Fruit fly (Drosophila melanogaster): Measurements from ENCODE around the gene Tim13.

Gene Tim13

dm6 chr3L:11793233-11793800, 19.0 kb upstream of the Tim13 start, which contains the start of the genes twy and CG10907:
TSS of gene twy (minus strand) at chr3L:11793283.
TSS of gene CG10907 (plus strand) at chr3L:11793514.
- TF ChIP-seq CG7101 (tag; optimal IDR thresholded peaks at IDR 0.05) (no peak), Mnt (GFP tag; optimal IDR thresholded peaks at IDR 0.05) (no peak), toe (GFP tag; optimal IDR thresholded peaks at IDR 0.05) (no peak), CG12768 (GFP tag; optimal IDR thresholded peaks at IDR 0.05) (no peak)

dm6 chr3L:11789773-11790172, 15.5 kb upstream of the Tim13 start, which contains the start of gene Pi3K68D:
TSS of gene Pi3K68D (minus strand) at chr3L:11790013.
- peak; percentile 93 for TF ChIP-seq kay (GFP tag; ENCODE audit: borderline replicate concordance)
- no peak for TF ChIP-seq Mnt (GFP tag; optimal IDR thresholded peaks at IDR 0.05)
- peak; percentile 13 for TF ChIP-seq toe (GFP tag; optimal IDR thresholded peaks at IDR 0.05)
- TF ChIP-seq CG11617 (GFP tag; optimal IDR thresholded peaks at IDR 0.05): no peak
- no peak for TF ChIP-seq Crg-1 (GFP tag; optimal IDR thresholded peaks at IDR 0.05)
- TF ChIP-seq CG7101 (tag; optimal IDR thresholded peaks at IDR 0.05): peak; percentile 15
- TF ChIP-seq bab1 (GFP tag; optimal IDR thresholded peaks at IDR 0.05): peak; percentile 36
- TF ChIP-seq CG1620 (GFP tag; optimal IDR thresholded peaks at IDR 0.05): peak; percentile 4
- TF ChIP-seq CG12768 (GFP tag; optimal IDR thresholded peaks at IDR 0.05): no peak

- TF ChIP-seq CG33017 (tag; optimal IDR thresholded peaks at IDR 0.05): no peak
- peak; percentile 99 for TF ChIP-seq cic (GFP tag; optimal IDR thresholded peaks at IDR 0.05)
- TF ChIP-seq pad (GFP tag; optimal IDR thresholded peaks at IDR 0.05): peak; percentile 57
- peak; percentile 11 for TF ChIP-seq tj (GFP tag; optimal IDR thresholded peaks at IDR 0.05)
- TF ChIP-seq CG1620 (GFP tag; optimal IDR thresholded peaks at IDR 0.05): no peak
- peak; percentile 17 for TF ChIP-seq Mnt (GFP tag; optimal IDR thresholded peaks at IDR 0.05)
- peak; percentile 90 for TF ChIP-seq kay (GFP tag; ENCODE audit: borderline replicate concordance)
- TF ChIP-seq CG12768 (GFP tag; optimal IDR thresholded peaks at IDR 0.05): no peak
- TF ChIP-seq cnc (optimal IDR thresholded peaks at IDR 0.05): no peak
- TF ChIP-seq CG7101 (tag; optimal IDR thresholded peaks at IDR 0.05): no peak
- no peak for TF ChIP-seq CG5204 (GFP tag; optimal IDR thresholded peaks at IDR 0.05)
- no peak for TF ChIP-seq Hr96 (GFP tag; optimal IDR thresholded peaks at IDR 0.05)
- TF ChIP-seq Clk (GFP tag; optimal IDR thresholded peaks at IDR 0.05): no peak
Measured at dm6 chr3L:11788936-11789352, 14.6 kb upstream of the Tim13 start.

dm6 chr3L:11788195-11788594, 13.9 kb upstream of the Tim13 start:
- no peak for TF ChIP-seq kay (GFP tag; ENCODE audit: borderline replicate concordance)
- TF ChIP-seq CG1620 (GFP tag; optimal IDR thresholded peaks at IDR 0.05): no peak
- TF ChIP-seq CG33017 (tag; optimal IDR thresholded peaks at IDR 0.05): no peak
- no peak for TF ChIP-seq tj (GFP tag; optimal IDR thresholded peaks at IDR 0.05)
- TF ChIP-seq bab1 (GFP tag; optimal IDR thresholded peaks at IDR 0.05): no peak
- peak; percentile 39 for TF ChIP-seq CG7045 (GFP tag; optimal IDR thresholded peaks at IDR 0.05)
- TF ChIP-seq cnc (optimal IDR thresholded peaks at IDR 0.05): no peak
- TF ChIP-seq CG12768 (GFP tag; optimal IDR thresholded peaks at IDR 0.05): peak; percentile 42
- TF ChIP-seq pad (GFP tag; optimal IDR thresholded peaks at IDR 0.05): no peak
- no peak for TF ChIP-seq Clk (GFP tag; optimal IDR thresholded peaks at IDR 0.05)
- peak; percentile 50 for TF ChIP-seq ovo (GFP tag; optimal IDR thresholded peaks at IDR 0.05)
- no peak for TF ChIP-seq CG14711 (tag; optimal IDR thresholded peaks at IDR 0.05)
- TF ChIP-seq CG11617 (GFP tag; optimal IDR thresholded peaks at IDR 0.05): peak; percentile 19
- TF ChIP-seq toe (GFP tag; optimal IDR thresholded peaks at IDR 0.05): no peak
- no peak for TF ChIP-seq CG5204 (GFP tag; optimal IDR thresholded peaks at IDR 0.05)
- TF ChIP-seq CG7101 (tag; optimal IDR thresholded peaks at IDR 0.05): peak; percentile 23
- no peak for TF ChIP-seq Crg-1 (GFP tag; optimal IDR thresholded peaks at IDR 0.05)
- no peak for TF ChIP-seq Mnt (GFP tag; optimal IDR thresholded peaks at IDR 0.05)
- no peak for TF ChIP-seq cic (GFP tag; optimal IDR thresholded peaks at IDR 0.05)
- TF ChIP-seq Hr96 (GFP tag; optimal IDR thresholded peaks at IDR 0.05): peak; percentile 7

- TF ChIP-seq cic (GFP tag; optimal IDR thresholded peaks at IDR 0.05) (no peak), Clk (GFP tag; optimal IDR thresholded peaks at IDR 0.05) (no peak), ovo (GFP tag; optimal IDR thresholded peaks at IDR 0.05) (no peak), CG7101 (tag; optimal IDR thresholded peaks at IDR 0.05) (peak; percentile 33), CG12768 (GFP tag; optimal IDR thresholded peaks at IDR 0.05) (peak; percentile 32), cnc (optimal IDR thresholded peaks at IDR 0.05) (no peak), CG7045 (GFP tag; optimal IDR thresholded peaks at IDR 0.05) (peak; percentile 16), Mnt (GFP tag; optimal IDR thresholded peaks at IDR 0.05) (no peak), CG5204 (GFP tag; optimal IDR thresholded peaks at IDR 0.05) (no peak), toe (GFP tag; optimal IDR thresholded peaks at IDR 0.05) (peak; percentile 40), tj (GFP tag; optimal IDR thresholded peaks at IDR 0.05) (no peak), Hr96 (GFP tag; optimal IDR thresholded peaks at IDR 0.05) (no peak), CG14711 (tag; optimal IDR thresholded peaks at IDR 0.05) (peak; percentile 66), CG33017 (tag; optimal IDR thresholded peaks at IDR 0.05) (peak; percentile 71), Crg-1 (GFP tag; optimal IDR thresholded peaks at IDR 0.05) (no peak), CG11617 (GFP tag; optimal IDR thresholded peaks at IDR 0.05) (no peak), bab1 (GFP tag; optimal IDR thresholded peaks at IDR 0.05) (no peak), pad (GFP tag; optimal IDR thresholded peaks at IDR 0.05) (no peak), kay (GFP tag; ENCODE audit: borderline replicate concordance) (no peak), CG1620 (GFP tag; optimal IDR thresholded peaks at IDR 0.05) (no peak)
Measured at dm6 chr3L:11785291-11785690, 11.0 kb upstream of the Tim13 start.

- no peak for TF ChIP-seq toe (GFP tag; optimal IDR thresholded peaks at IDR 0.05)
- no peak for TF ChIP-seq Clk (GFP tag; optimal IDR thresholded peaks at IDR 0.05)
- TF ChIP-seq Hr96 (GFP tag; optimal IDR thresholded peaks at IDR 0.05): no peak
- TF ChIP-seq cnc (optimal IDR thresholded peaks at IDR 0.05): no peak
- TF ChIP-seq CG14711 (tag; optimal IDR thresholded peaks at IDR 0.05): no peak
- TF ChIP-seq CG7101 (tag; optimal IDR thresholded peaks at IDR 0.05): no peak
- TF ChIP-seq bab1 (GFP tag; optimal IDR thresholded peaks at IDR 0.05): peak; percentile 14
- no peak for TF ChIP-seq CG11617 (GFP tag; optimal IDR thresholded peaks at IDR 0.05)
- peak; percentile 33 for TF ChIP-seq tj (GFP tag; optimal IDR thresholded peaks at IDR 0.05)
- peak; percentile 14 for TF ChIP-seq Mnt (GFP tag; optimal IDR thresholded peaks at IDR 0.05)
- no peak for TF ChIP-seq Crg-1 (GFP tag; optimal IDR thresholded peaks at IDR 0.05)
- no peak for TF ChIP-seq CG1620 (GFP tag; optimal IDR thresholded peaks at IDR 0.05)
- no peak for TF ChIP-seq CG33017 (tag; optimal IDR thresholded peaks at IDR 0.05)
- no peak for TF ChIP-seq ovo (GFP tag; optimal IDR thresholded peaks at IDR 0.05)
- no peak for TF ChIP-seq CG12768 (GFP tag; optimal IDR thresholded peaks at IDR 0.05)
- TF ChIP-seq kay (GFP tag; ENCODE audit: borderline replicate concordance): peak; percentile 21
- peak; percentile 50 for TF ChIP-seq cic (GFP tag; optimal IDR thresholded peaks at IDR 0.05)
- TF ChIP-seq CG5204 (GFP tag; optimal IDR thresholded peaks at IDR 0.05): no peak
Measured at dm6 chr3L:11777348-11777958, 3.2 kb upstream of the Tim13 start.
